ENCODE assay signal across 4 worm cellular contexts in the genomic region with DNA sequence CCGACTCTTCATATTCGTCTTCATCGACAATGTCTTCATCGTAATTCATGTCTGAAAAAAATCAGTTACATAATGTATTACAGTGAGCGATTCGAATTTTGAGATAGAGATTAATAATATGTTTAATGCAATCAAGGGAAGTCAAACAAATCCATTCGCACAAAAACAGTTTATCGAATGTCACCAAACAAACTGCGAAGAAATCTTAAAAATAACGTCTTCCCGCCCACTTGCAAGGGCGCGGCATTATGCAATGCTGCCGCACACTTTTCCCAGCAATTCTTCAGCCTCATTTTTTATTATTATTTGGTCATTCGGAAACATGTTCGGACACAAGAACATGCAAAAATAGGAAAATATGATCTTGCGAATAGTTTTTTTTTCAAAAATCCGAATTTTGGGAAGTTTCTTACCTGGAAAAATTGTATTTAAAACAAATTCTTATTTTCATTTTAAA.
TF ChIP-seq lines count a peak whose summit lies in the region.

A gene (minus strand): TSS at position 51 of the 457 bp plus-strand sequence.

TF ChIP-seq in whole organism, L2 larva, 48 proteins besides CTCF, POLR2A, EP300 and RAD21 (continues in another document):
- TF ChIP-seq ztf-11 (tag; optimal IDR thresholded peaks at IDR 0.05; lab: Kevin White, UChicago) (no peak), zag-1 (tag; optimal IDR thresholded peaks at IDR 0.05; lab: Kevin White, UChicago) (no peak), lin-11 (tag; optimal IDR thresholded peaks at IDR 0.05; lab: Kevin White, UChicago) (peak; percentile 54), ceh-16 (tag; optimal IDR thresholded peaks at IDR 0.05; lab: Kevin White, UChicago) (peak; percentile 11), crh-2 (tag; optimal IDR thresholded peaks at IDR 0.05; lab: Kevin White, UChicago) (peak; percentile 84), lin-13 (GFP tag; optimal IDR thresholded peaks at IDR 0.05; lab: Kevin White, UChicago) (peak; percentile 87), nhr-23 (tag; optimal IDR thresholded peaks at IDR 0.05; lab: Kevin White, UChicago) (no peak), sem-4 (tag; optimal IDR thresholded peaks at IDR 0.05; lab: Kevin White, UChicago) (peak; percentile 70), nhr-77 (tag; optimal IDR thresholded peaks at IDR 0.05; lab: Kevin White, UChicago) (no peak), alr-1 (tag; optimal IDR thresholded peaks at IDR 0.05; lab: Kevin White, UChicago) (no peak), C34F6.9 (tag; optimal IDR thresholded peaks at IDR 0.05; lab: Kevin White, UChicago) (peak; percentile 82), unc-62 (GFP tag; optimal IDR thresholded peaks at IDR 0.05; lab: Kevin White, UChicago) (no peak), fos-1 (tag; optimal IDR thresholded peaks at IDR 0.05; lab: Kevin White, UChicago) (peak; percentile 44), sma-9 (GFP tag; optimal IDR thresholded peaks at IDR 0.05; lab: Kevin White, UChicago) (peak; percentile 60), sma-9 (tag; optimal IDR thresholded peaks at IDR 0.05; lab: Kevin White, UChicago) (no peak), ceh-82 (tag; optimal IDR thresholded peaks at IDR 0.05; lab: Kevin White, UChicago) (no peak), nhr-237 (tag; optimal IDR thresholded peaks at IDR 0.05; lab: Kevin White, UChicago) (no peak), gmeb-1 (tag; optimal IDR thresholded peaks at IDR 0.05; lab: Kevin White, UChicago) (peak; percentile 83), nhr-10 (tag; optimal IDR thresholded peaks at IDR 0.05; lab: Kevin White, UChicago) (no peak), sma-3 (GFP tag; optimal IDR thresholded peaks at IDR 0.05; lab: Kevin White, UChicago) (peak; percentile 71), unc-55 (GFP tag; optimal IDR thresholded peaks at IDR 0.05; lab: Kevin White, UChicago) (peak; percentile 83), nhr-11 (tag; optimal IDR thresholded peaks at IDR 0.05; lab: Kevin White, UChicago) (no peak)

TF ChIP-seq in whole organism, L4 larva, 104 proteins besides CTCF, POLR2A, EP300 and RAD21 (continues in another document):
- TF ChIP-seq sdz-12 (GFP tag; optimal IDR thresholded peaks at IDR 0.05; lab: Kevin White, UChicago) (no peak), nhr-6 (tag; optimal IDR thresholded peaks at IDR 0.05; lab: Kevin White, UChicago) (peak; percentile 48), mep-1 (tag; optimal IDR thresholded peaks at IDR 0.05; lab: Kevin White, UChicago) (peak; percentile 90), tra-1 (GFP tag; IDR thresholded peaks at IDR 0.05; lab: Robert Waterston, UW) (no peak), fkh-10 (GFP tag; optimal IDR thresholded peaks at IDR 0.05; lab: Kevin White, UChicago) (no peak), vab-7 (GFP tag; IDR thresholded peaks at IDR 0.05; lab: Robert Waterston, UW) (no peak), lin-1 (GFP tag; IDR thresholded peaks at IDR 0.05; lab: Robert Waterston, UW) (no peak), hlh-30 (tag; optimal IDR thresholded peaks at IDR 0.05; lab: Kevin White, UChicago; ENCODE audit: insufficient read depth) (peak; percentile 58), zfp-3 (GFP tag; conservative IDR thresholded peaks at IDR 0.05; lab: Robert Waterston, UW) (no peak), attf-4 (tag; optimal IDR thresholded peaks at IDR 0.05; lab: Kevin White, UChicago) (no peak), F49E8.2 (tag; optimal IDR thresholded peaks at IDR 0.05; lab: Kevin White, UChicago; ENCODE audit: borderline replicate concordance) (no peak), lin-15B (tag; optimal IDR thresholded peaks at IDR 0.05; lab: Kevin White, UChicago) (no peak), gei-8 (GFP tag; optimal IDR thresholded peaks at IDR 0.05; lab: Kevin White, UChicago) (no peak), dmd-6 (GFP tag; IDR thresholded peaks at IDR 0.05; lab: Robert Waterston, UW) (peak; percentile 19; the same call in 1 of the 2 replicates), dmd-9 (GFP tag; IDR thresholded peaks at IDR 0.05; lab: Robert Waterston, UW) (no peak), dve-1 (tag; optimal IDR thresholded peaks at IDR 0.05; lab: Kevin White, UChicago; ENCODE audit: insufficient read depth) (peak; percentile 75), F37D6.2 (tag; optimal IDR thresholded peaks at IDR 0.05; lab: Kevin White, UChicago) (peak; percentile 23), daf-8 (GFP tag; IDR thresholded peaks at IDR 0.05; lab: Robert Waterston, UW) (no peak), ceh-82 (tag; optimal IDR thresholded peaks at IDR 0.05; lab: Kevin White, UChicago) (no peak), nhr-10 (tag; optimal IDR thresholded peaks at IDR 0.05; lab: Kevin White, UChicago) (peak; percentile 5), egl-27 (tag; optimal IDR thresholded peaks at IDR 0.05; lab: Kevin White, UChicago) (no peak), lin-13 (GFP tag; optimal IDR thresholded peaks at IDR 0.05; lab: Kevin White, UChicago) (peak; percentile 54)

TF ChIP-seq in whole organism, late embryonic, 69 proteins besides CTCF, POLR2A, EP300 and RAD21 (continues in another document):
- peak; percentile 42 for TF ChIP-seq ceh-31 (tag; optimal IDR thresholded peaks at IDR 0.05; lab: Kevin White, UChicago)
- no peak for TF ChIP-seq ahr-1 (tag; optimal IDR thresholded peaks at IDR 0.05; lab: Kevin White, UChicago)
- TF ChIP-seq unc-3 (GFP tag; conservative IDR thresholded peaks at IDR 0.05; lab: Robert Waterston, UW), result 0 out of 2 replicates have a peak, but pooled peaks have one; percentile 6
- no peak for TF ChIP-seq unc-3 (tag; optimal IDR thresholded peaks at IDR 0.05; lab: Kevin White, UChicago)
- peak; percentile 7 for TF ChIP-seq ref-2 (tag; optimal IDR thresholded peaks at IDR 0.05; lab: Kevin White, UChicago)
- TF ChIP-seq ceh-6 (GFP tag; optimal IDR thresholded peaks at IDR 0.05; lab: Kevin White, UChicago), result no peak
- TF ChIP-seq ceh-18 (tag; optimal IDR thresholded peaks at IDR 0.05; lab: Kevin White, UChicago), result peak; percentile 31
- TF ChIP-seq K09A11.1 (tag; optimal IDR thresholded peaks at IDR 0.05; lab: Kevin White, UChicago; ENCODE audit: insufficient read depth), result peak; percentile 62
- peak; percentile 2 for TF ChIP-seq che-1 (tag; optimal IDR thresholded peaks at IDR 0.05; lab: Kevin White, UChicago)
- no peak for TF ChIP-seq hlh-15 (tag; optimal IDR thresholded peaks at IDR 0.05; lab: Kevin White, UChicago)
- TF ChIP-seq gmeb-2 (tag; optimal IDR thresholded peaks at IDR 0.05; lab: Kevin White, UChicago), result no peak
- peak; percentile 21 for TF ChIP-seq pax-1 (tag; optimal IDR thresholded peaks at IDR 0.05; lab: Kevin White, UChicago)
- no peak for TF ChIP-seq dve-1 (tag; optimal IDR thresholded peaks at IDR 0.05; lab: Kevin White, UChicago)
- no peak for TF ChIP-seq eyg-1 (tag; optimal IDR thresholded peaks at IDR 0.05; lab: Kevin White, UChicago)
- peak; percentile 16 for TF ChIP-seq K02D7.2 (tag; optimal IDR thresholded peaks at IDR 0.05; lab: Kevin White, UChicago)
- peak; percentile 25 for TF ChIP-seq unc-86 (tag; optimal IDR thresholded peaks at IDR 0.05; lab: Kevin White, UChicago)
- peak; percentile 14 for TF ChIP-seq ceh-34 (tag; optimal IDR thresholded peaks at IDR 0.05; lab: Kevin White, UChicago)
- TF ChIP-seq ceh-22 (tag; optimal IDR thresholded peaks at IDR 0.05; lab: Kevin White, UChicago), result no peak
- peak; percentile 69 for TF ChIP-seq nfya-1 (tag; optimal IDR thresholded peaks at IDR 0.05; lab: Kevin White, UChicago)
- no peak for TF ChIP-seq ztf-16 (tag; optimal IDR thresholded peaks at IDR 0.05; lab: Kevin White, UChicago)
- TF ChIP-seq zip-5 (tag; optimal IDR thresholded peaks at IDR 0.05; lab: Kevin White, UChicago), result no peak
- peak; percentile 73 for TF ChIP-seq tbx-2 (tag; optimal IDR thresholded peaks at IDR 0.05; lab: Kevin White, UChicago)
- no peak for TF ChIP-seq nhr-11 (tag; optimal IDR thresholded peaks at IDR 0.05; lab: Kevin White, UChicago)
- peak; percentile 31 for TF ChIP-seq pat-9 (tag; optimal IDR thresholded peaks at IDR 0.05; lab: Kevin White, UChicago)
- TF ChIP-seq hlh-6 (tag; optimal IDR thresholded peaks at IDR 0.05; lab: Kevin White, UChicago), result no peak

TF ChIP-seq in whole organism, mixed stage, embryonic, 35 proteins besides CTCF, POLR2A, EP300 and RAD21:
- TF ChIP-seq unc-62 (GFP tag; optimal IDR thresholded peaks at IDR 0.05; lab: Kevin White, UChicago) (peak; percentile 23), mep-1 (tag; optimal IDR thresholded peaks at IDR 0.05; lab: Kevin White, UChicago) (peak; percentile 83), elt-1 (tag; optimal IDR thresholded peaks at IDR 0.05; lab: Kevin White, UChicago; ENCODE audit: borderline replicate concordance, insufficient read depth) (peak; percentile 10), ceh-43 (GFP tag; optimal IDR thresholded peaks at IDR 0.05; lab: Kevin White, UChicago) (peak; percentile 16), nhr-28 (tag; optimal IDR thresholded peaks at IDR 0.05; lab: Kevin White, UChicago) (no peak), lsy-2 (tag; optimal IDR thresholded peaks at IDR 0.05; lab: Kevin White, UChicago) (peak; percentile 61), flh-1 (GFP tag; optimal IDR thresholded peaks at IDR 0.05; lab: Kevin White, UChicago) (no peak), nhr-12 (tag; optimal IDR thresholded peaks at IDR 0.05; lab: Kevin White, UChicago) (no peak), nhr-237 (tag; optimal IDR thresholded peaks at IDR 0.05; lab: Kevin White, UChicago) (peak; percentile 71), M03D4.4 (tag; optimal IDR thresholded peaks at IDR 0.05; lab: Kevin White, UChicago) (peak; percentile 54), snpc-4 (tag; optimal IDR thresholded peaks at IDR 0.05; lab: Kevin White, UChicago) (no peak), lin-13 (tag; optimal IDR thresholded peaks at IDR 0.05; lab: Kevin White, UChicago) (peak; percentile 71), sptf-1 (tag; optimal IDR thresholded peaks at IDR 0.05; lab: Kevin White, UChicago) (peak; percentile 70), cnd-1 (tag; optimal IDR thresholded peaks at IDR 0.05; lab: Kevin White, UChicago) (peak; percentile 12), ceh-39 (tag; optimal IDR thresholded peaks at IDR 0.05; lab: Kevin White, UChicago) (peak; percentile 29), hlh-1 (tag; optimal IDR thresholded peaks at IDR 0.05; lab: Kevin White, UChicago) (peak; percentile 44), mls-2 (tag; optimal IDR thresholded peaks at IDR 0.05; lab: Kevin White, UChicago) (peak; percentile 35), pha-4 (tag; optimal IDR thresholded peaks at IDR 0.05; lab: Kevin White, UChicago) (peak; percentile 57), ces-1 (GFP tag; optimal IDR thresholded peaks at IDR 0.05; lab: Kevin White, UChicago) (peak; percentile 49)
TF ChIP-seq in whole organism, mixed stage, embryonic: peak in this region for 15.
